Worm (Caenorhabditis elegans) whole organism, L4 larva: ENCODE data around the gene algn-13.

Experiments
- D1046.2 ChIP-seq: fragments of 200-800 bp; sonication (Bioruptor generic); IDR thresholded peaks from 2 replicates; pipeline ENCODE4 v1.3.6; 2022; ENCODE audit warnings: missing genetic modification characterization, missing compliant biosample characterization
- F37D6.2 ChIP-seq: sonication (generic microtip); optimal IDR thresholded peaks from 2 replicates; lab custom pipeline; 2016; ENCODE audit warnings: mild to moderate bottlenecking, missing genetic modification characterization, missing compliant biosample characterization
- F44E2.7 ChIP-seq: fragments of 200-800 bp; sonication (Bioruptor generic); IDR thresholded peaks from 2 replicates; pipeline ENCODE4 v2.1.2; 2022; ENCODE audit warnings: missing genetic modification characterization, missing compliant biosample characterization
- T26A8.4 ChIP-seq: fragments of 200-800 bp; sonication (Bioruptor generic); IDR thresholded peaks from 2 replicates; pipeline ENCODE4 v1.3.6; 2022; ENCODE audit warnings: missing genetic modification characterization, missing compliant biosample characterization
- Y5F2A.4 ChIP-seq: fragments of 200-800 bp; sonication (Bioruptor generic); optimal IDR thresholded peaks from 2 replicates; lab custom pipeline; 2018; ENCODE audit warnings: mild to moderate bottlenecking, missing genetic modification characterization, missing compliant biosample characterization
- Y75B8A.6 ChIP-seq: fragments of 200-800 bp; sonication (Bioruptor generic); IDR thresholded peaks from 2 replicates; pipeline ENCODE4 v1.3.6; 2022; ENCODE audit warnings: missing genetic modification reagents, missing genetic modification characterization, missing compliant biosample characterization
- ceh-20 ChIP-seq: fragments of 200-800 bp; sonication (Bioruptor generic); IDR thresholded peaks from 2 replicates; pipeline ENCODE4 v1.3.6; 2022; ENCODE audit warnings: missing genetic modification reagents, missing genetic modification characterization, missing compliant biosample characterization
- ceh-44 ChIP-seq: fragments of 200-800 bp; sonication (Bioruptor generic); IDR thresholded peaks from 2 replicates; pipeline ENCODE4 v1.3.6; 2022; ENCODE audit warnings: missing genetic modification reagents, missing genetic modification characterization, missing compliant biosample characterization
- ctbp-1 ChIP-seq: fragments of 200-800 bp; sonication (Bioruptor generic); IDR thresholded peaks from 2 replicates; pipeline ENCODE4 v1.3.6; 2022; ENCODE audit warnings: missing genetic modification reagents, missing genetic modification characterization, missing compliant biosample characterization
- daf-16 ChIP-seq, 3 experiments: sonication (generic microtip); optimal IDR thresholded peaks; 2 replicates each; lab custom pipeline; 2016 to 2017; ENCODE audit warnings: missing genetic modification characterization in 3 of 3, missing genetic modification reagents in 3 of 3, mild to moderate bottlenecking in 2 of 3, missing compliant biosample characterization in 2 of 3, missing biosample characterization in 1 of 3, moderate library complexity in 1 of 3
- daf-8 ChIP-seq: fragments of 200-800 bp; sonication (Bioruptor generic); IDR thresholded peaks from 2 replicates; pipeline ENCODE4 v1.3.6; 2022; ENCODE audit warnings: missing genetic modification characterization, missing compliant biosample characterization
- dmd-6 ChIP-seq: fragments of 200-800 bp; sonication (Bioruptor generic); IDR thresholded peaks from 2 replicates; pipeline ENCODE4 v1.3.6; 2022; ENCODE audit warnings: missing genetic modification reagents, missing genetic modification characterization, missing compliant biosample characterization
- dpl-1 ChIP-seq: fragments of 150-350 bp; optimal IDR thresholded peaks from 2 replicates; lab custom pipeline; 2014; ENCODE audit warnings: missing biosample characterization, missing genetic modification reagents, missing genetic modification characterization
- hlh-11 ChIP-seq: fragments of 200-800 bp; sonication (Bioruptor generic); optimal IDR thresholded peaks from 2 replicates; lab custom pipeline; 2018; ENCODE audit warnings: mild to moderate bottlenecking, missing genetic modification characterization, missing compliant biosample characterization
- lin-15B ChIP-seq: fragments of 150-350 bp; sonication (generic microtip); optimal IDR thresholded peaks from 3 replicates; lab custom pipeline; 2014; ENCODE audit warnings: missing biosample characterization, missing genetic modification characterization
- lin-29 ChIP-seq: fragments of 200-800 bp; sonication (Bioruptor generic); IDR thresholded peaks from 2 replicates; pipeline ENCODE4 v1.3.6; 2022; ENCODE audit warnings: missing genetic modification reagents, missing genetic modification characterization, missing compliant biosample characterization
- lsy-2 ChIP-seq, 2 experiments: fragments of 150-350 bp in 1 of 2; sonication (generic microtip) in 1 of 2; optimal IDR thresholded peaks; 2 replicates each; lab custom pipeline; 2014 to 2017; ENCODE audit warnings: missing biosample characterization in 2 of 2, missing genetic modification characterization in 2 of 2
- madf-5 ChIP-seq, 2 experiments: fragments of 200-800 bp; sonication (Bioruptor generic); IDR thresholded peaks; 2 replicates each; pipeline ENCODE4 v1.3.6; 2022; ENCODE audit warnings: missing compliant biosample characterization in 2 of 2, missing genetic modification characterization in 2 of 2
- mdt-29 ChIP-seq: fragments of 200-800 bp; sonication (Bioruptor generic); IDR thresholded peaks from 2 replicates; pipeline ENCODE4 v1.3.6; 2022; ENCODE audit warnings: missing genetic modification reagents, missing genetic modification characterization, missing compliant biosample characterization
- nhr-10 ChIP-seq: fragments of 150-350 bp; optimal IDR thresholded peaks from 2 replicates; lab custom pipeline; 2014; ENCODE audit warnings: missing biosample characterization, missing genetic modification characterization
- nhr-102 ChIP-seq: sonication (generic microtip); optimal IDR thresholded peaks from 2 replicates; lab custom pipeline; 2016; ENCODE audit warnings: mild to moderate bottlenecking, missing genetic modification characterization, moderate library complexity, missing compliant biosample characterization
- nhr-11 ChIP-seq: fragments of 150-350 bp; optimal IDR thresholded peaks from 2 replicates; lab custom pipeline; 2014; ENCODE audit warnings: missing biosample characterization, missing genetic modification characterization
- nhr-111 ChIP-seq: fragments of 200-800 bp; sonication (Bioruptor generic); optimal IDR thresholded peaks from 2 replicates; lab custom pipeline; 2018; ENCODE audit warnings: mild to moderate bottlenecking, missing genetic modification characterization, missing compliant biosample characterization
- nhr-237 ChIP-seq: sonication (generic microtip); optimal IDR thresholded peaks from 2 replicates; lab custom pipeline; 2017; ENCODE audit warnings: missing biosample characterization, missing genetic modification characterization
- nhr-28 ChIP-seq: fragments of 150-350 bp; optimal IDR thresholded peaks from 2 replicates; lab custom pipeline; 2014; ENCODE audit warnings: missing biosample characterization, missing genetic modification characterization
- nhr-42 ChIP-seq: fragments of 200-800 bp; sonication (Bioruptor generic); IDR thresholded peaks from 2 replicates; pipeline ENCODE4 v1.3.6; 2022; ENCODE audit warnings: missing genetic modification characterization, missing compliant biosample characterization
- nhr-6 ChIP-seq: fragments of 150-350 bp; optimal IDR thresholded peaks from 2 replicates; lab custom pipeline; 2014; ENCODE audit warnings: missing biosample characterization, missing genetic modification characterization
- pqm-1 ChIP-seq: sonication (generic microtip); optimal IDR thresholded peaks from 2 replicates; lab custom pipeline; 2017; ENCODE audit warnings: missing biosample characterization, missing genetic modification characterization
- skn-1 ChIP-seq: fragments of 150-350 bp; optimal IDR thresholded peaks from 2 replicates; lab custom pipeline; 2014; ENCODE audit warnings: missing biosample characterization, missing genetic modification characterization
- snpc-1.2 ChIP-seq: fragments of 200-800 bp; sonication (Bioruptor generic); IDR thresholded peaks from 2 replicates; pipeline ENCODE4 v1.3.6; 2022; ENCODE audit warnings: missing genetic modification reagents, missing genetic modification characterization, missing compliant biosample characterization
- spr-3 ChIP-seq: fragments of 200-800 bp; sonication (Bioruptor generic); optimal IDR thresholded peaks from 2 replicates; lab custom pipeline; 2018; ENCODE audit warnings: mild to moderate bottlenecking, missing genetic modification characterization, missing compliant biosample characterization
- unc-130 ChIP-seq: sonication (generic microtip); optimal IDR thresholded peaks from 2 replicates; lab custom pipeline; 2016; ENCODE audit warnings: missing genetic modification reagents, missing genetic modification characterization, missing compliant biosample characterization
- zfp-2 ChIP-seq: sonication (generic microtip); optimal IDR thresholded peaks from 2 replicates; lab custom pipeline; 2016; ENCODE audit warnings: mild to moderate bottlenecking, missing genetic modification characterization, missing compliant biosample characterization
- zip-11 ChIP-seq: fragments of 200-800 bp; sonication (Bioruptor generic); IDR thresholded peaks from 2 replicates; pipeline ENCODE4 v1.3.6; 2022; ENCODE audit warnings: missing genetic modification characterization, missing compliant biosample characterization
- ztf-11 ChIP-seq: fragments of 150-350 bp; optimal IDR thresholded peaks from 2 replicates; lab custom pipeline; 2014; ENCODE audit warnings: missing biosample characterization, missing genetic modification characterization

The algn-13 gene

DNA sequence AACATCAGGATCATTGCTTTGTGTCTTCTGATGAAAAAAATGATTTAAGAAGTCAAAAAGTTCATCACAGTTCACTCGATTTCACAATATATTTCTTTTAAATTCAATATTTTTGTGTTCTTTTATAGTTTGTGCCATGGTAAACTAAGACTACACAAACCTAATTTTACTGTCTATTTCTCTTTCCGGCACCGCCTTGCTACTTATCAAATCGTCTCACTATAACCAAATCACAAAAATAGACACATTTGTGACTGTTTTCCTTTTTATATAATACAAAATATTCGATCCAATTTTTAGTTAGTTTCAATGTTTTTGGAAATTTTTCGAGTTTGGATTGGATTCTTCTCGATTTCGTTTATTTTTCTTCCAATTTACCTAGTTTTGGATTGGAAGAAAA, 7.7 kb downstream of the algn-13 start, which contains the start of gene swt-6 (continued):
- TF ChIP-seq nhr-237 (tag; lab: Kevin White, UChicago) (no peak), D1046.2 (GFP tag; lab: Robert Waterston, UW) (no peak)

- TF ChIP-seq nhr-28 = peak; percentile 10
- no peak for TF ChIP-seq unc-130
These were observed 8.6 kb downstream of the algn-13 start, which contains the start of gene R10D12.8 for ce11 chrV:13953191-13953590. R10D12.8 (minus strand) TSS chrV:13953291.

DNA sequence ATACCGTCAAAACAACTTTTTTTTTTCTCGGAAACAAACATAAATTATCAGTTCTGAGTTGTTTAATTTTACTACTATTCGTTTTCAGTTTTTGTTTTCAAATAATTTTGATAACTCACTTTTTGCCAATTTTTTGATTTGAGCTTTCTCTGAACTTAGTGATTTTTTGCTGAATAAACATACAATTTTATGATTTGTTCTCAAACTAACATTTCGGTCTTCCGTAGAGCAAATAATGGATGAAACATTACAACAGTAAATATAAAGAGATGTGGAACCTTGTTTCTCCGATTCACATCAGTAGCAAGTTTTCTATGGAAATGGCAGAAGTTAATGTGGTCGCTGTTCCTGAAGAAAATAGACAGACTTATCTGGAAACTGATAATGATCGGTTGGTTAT, 12.0 kb downstream of the algn-13 start, which contains the start of gene R10D12.7:
Gene R10D12.7 (plus strand): TSS at position 301 of the 400 bp plus-strand sequence.
- no peak for TF ChIP-seq ztf-11
- TF ChIP-seq dpl-1 (GFP tag; lab: Kevin White, UChicago) = no peak
- no peak for TF ChIP-seq snpc-1.2 (GFP tag; lab: Robert Waterston, UW)
- TF ChIP-seq nhr-11 = no peak
- TF ChIP-seq nhr-10 (tag; lab: Kevin White, UChicago) = no peak
- TF ChIP-seq nhr-111 (GFP tag; lab: Kevin White, UChicago) = no peak
- no peak for TF ChIP-seq T26A8.4
- TF ChIP-seq zip-11 (GFP tag; lab: Robert Waterston, UW) = no peak
- no peak for TF ChIP-seq ceh-20 (GFP tag; lab: Robert Waterston, UW)
- TF ChIP-seq skn-1 (tag; lab: Kevin White, UChicago) = no peak
- no peak for TF ChIP-seq F37D6.2
- no peak for TF ChIP-seq mdt-29
- TF ChIP-seq pqm-1 (tag; lab: Kevin White, UChicago) = no peak
- no peak for TF ChIP-seq hlh-11 (tag; lab: Kevin White, UChicago)
- no peak for TF ChIP-seq nhr-6
- TF ChIP-seq lin-15B = no peak
- TF ChIP-seq dmd-6 = no peak
- TF ChIP-seq ctbp-1 = no peak
- TF ChIP-seq unc-130 = no peak

ce11 chrV:13949010-13949409, 12.8 kb downstream of the algn-13 start, which contains the start of gene R10D12.6:
R10D12.6 (plus strand) TSS chrV:13949310.
- TF ChIP-seq nhr-237 (tag; lab: Kevin White, UChicago) = no peak
- peak; percentile 52 for TF ChIP-seq nhr-28
- TF ChIP-seq pqm-1 (tag; lab: Kevin White, UChicago) = peak; percentile 3
- TF ChIP-seq lsy-2 (tag; optimal IDR thresholded peaks at IDR 0.05; lab: Kevin White, UChicago) = no peak

ce11 chrV:13946385-13947019, 15.3 kb downstream of the algn-13 start, which contains the start of the genes srx-10 and clec-226:
srx-10 (minus strand) TSS chrV:13946485.
clec-226 (plus strand) TSS chrV:13946969.
- TF ChIP-seq nhr-102 (tag; lab: Kevin White, UChicago) (no peak), zfp-2 (tag; lab: Kevin White, UChicago) (no peak), nhr-42 (GFP tag; lab: Robert Waterston, UW) (no peak), lin-29 (no peak), Y75B8A.6 (GFP tag; lab: Robert Waterston, UW) (no peak), daf-8 (no peak)

- no peak for TF ChIP-seq madf-5 (GFP tag; IDR thresholded peaks at IDR 0.05; lab: Robert Waterston, UW)
- TF ChIP-seq spr-3 = no peak
- TF ChIP-seq F44E2.7 (GFP tag; lab: Robert Waterston, UW) = no peak
- no peak for TF ChIP-seq mdt-29
- no peak for TF ChIP-seq nhr-11
- no peak for TF ChIP-seq nhr-6
- no peak for TF ChIP-seq unc-130
- TF ChIP-seq zip-11 (GFP tag; lab: Robert Waterston, UW) = no peak
- TF ChIP-seq ceh-44 = no peak
- no peak for TF ChIP-seq daf-16 (GFP tag; optimal IDR thresholded peaks at IDR 0.05; lab: Kevin White, UChicago)
- TF ChIP-seq daf-16 (tag; optimal IDR thresholded peaks at IDR 0.05; lab: Kevin White, UChicago) = no peak
- TF ChIP-seq Y5F2A.4 (GFP tag; lab: Kevin White, UChicago) = no peak
These were observed 19.7 kb downstream of the algn-13 start, which contains the start of gene dpr-1 for ce11 chrV:13942082-13942481. dpr-1 (minus strand) TSS chrV:13942182.
